Fruit fly (Drosophila melanogaster) whole organism, wandering third instar larva: ENCODE measurements around the gene CG10663.
A peak's percentile ranks its signal among the peaks of the same experiment; 100 is the strongest.

Experiments used
- CG32264 ChIP-seq: fragments of 200-800 bp; sonication (Bioruptor generic); optimal IDR thresholded peaks from 2 replicates; lab custom pipeline; 2016; ENCODE audit warnings: missing biosample characterization, missing genetic modification characterization
- CrebA ChIP-seq: fragments of 200-800 bp; sonication (Bioruptor generic); optimal IDR thresholded peaks from 2 replicates; lab custom pipeline; 2016; ENCODE audit warnings: missing biosample characterization, mild to moderate bottlenecking, missing genetic modification characterization, borderline replicate concordance
- Dfd ChIP-seq: fragments of >200 bp; optimal IDR thresholded peaks from 2 replicates; lab custom pipeline; 2017; ENCODE audit warnings: missing biosample characterization, missing genetic modification characterization
- Dif ChIP-seq: fragments of 200-275, 200-300 bp; sonication (Bioruptor generic); optimal IDR thresholded peaks from 2 replicates; lab custom pipeline; 2018; ENCODE audit warnings: missing biosample characterization, missing genetic modification characterization; ENCODE audit not compliant: partially characterized antibody
- GATAd ChIP-seq: sonication (Bioruptor generic); optimal IDR thresholded peaks from 2 replicates; lab custom pipeline; 2016; ENCODE audit warnings: missing biosample characterization, missing genetic modification characterization
- HLH106 ChIP-seq: fragments of 200-800 bp; optimal IDR thresholded peaks from 3 replicates; lab custom pipeline; 2019; ENCODE audit warnings: missing biosample characterization, mild to moderate bottlenecking, missing genetic modification characterization, moderate library complexity
- Hnf4 ChIP-seq: fragments of 200-800 bp; sonication (Bioruptor generic); optimal IDR thresholded peaks from 2 replicates; lab custom pipeline; 2016; ENCODE audit warnings: missing biosample characterization, mild to moderate bottlenecking, missing genetic modification characterization
- Hr78 ChIP-seq: fragments of >200 bp; optimal IDR thresholded peaks from 2 replicates; lab custom pipeline; 2017; ENCODE audit warnings: missing biosample characterization, missing genetic modification characterization
- Hr83 ChIP-seq: fragments of 200-300 bp; sonication (Bioruptor generic); optimal IDR thresholded peaks from 2 replicates; lab custom pipeline; 2016; ENCODE audit warnings: missing biosample characterization, mild to moderate bottlenecking, missing genetic modification characterization, moderate library complexity; ENCODE audit not compliant: poor library complexity, severe bottlenecking
- Jra ChIP-seq: sonication (Bioruptor generic); optimal IDR thresholded peaks from 2 replicates; lab custom pipeline; 2016; ENCODE audit warnings: missing biosample characterization, missing genetic modification characterization
- Mio ChIP-seq: sonication (Bioruptor generic); optimal IDR thresholded peaks from 2 replicates; lab custom pipeline; 2016; ENCODE audit warnings: missing biosample characterization, missing genetic modification characterization
- Myc ChIP-seq: fragments of >200 bp; optimal IDR thresholded peaks from 2 replicates; lab custom pipeline; 2017
- N ChIP-seq: fragments of >200 bp; optimal IDR thresholded peaks from 2 replicates; lab custom pipeline; 2018; ENCODE audit warnings: missing biosample characterization, missing external identifiers, missing genetic modification characterization
- OdsH ChIP-seq: fragments of 200-800 bp; sonication (Bioruptor generic); optimal IDR thresholded peaks from 2 replicates; lab custom pipeline; 2016; ENCODE audit warnings: missing biosample characterization, mild to moderate bottlenecking, missing genetic modification characterization
- Rel ChIP-seq, 2 experiments: fragments of 200-800 bp; sonication (Bioruptor generic) in 1 of 2; optimal IDR thresholded peaks; 2 replicates in 1 of 2; 3 replicates in 1 of 2; lab custom pipeline; 2016 to 2019; ENCODE audit warnings: mild to moderate bottlenecking in 2 of 2, missing biosample characterization in 2 of 2, missing genetic modification characterization in 2 of 2, moderate library complexity in 1 of 2
- Sp1 ChIP-seq: fragments of 200-800 bp; sonication (Bioruptor generic); optimal IDR thresholded peaks from 3 replicates; lab custom pipeline; 2019; ENCODE audit warnings: missing biosample characterization, mild to moderate bottlenecking, missing genetic modification characterization, moderate library complexity
- Vsx2 ChIP-seq: fragments of 200-300, 225-300 bp; sonication (Bioruptor generic); optimal IDR thresholded peaks from 2 replicates; lab custom pipeline; 2018; ENCODE audit warnings: missing biosample characterization, missing genetic modification characterization; ENCODE audit not compliant: partially characterized antibody
- br ChIP-seq: fragments of 200-800 bp; sonication (Bioruptor generic); optimal IDR thresholded peaks from 2 replicates; lab custom pipeline; 2016; ENCODE audit warnings: missing biosample characterization, missing genetic modification characterization
- brk ChIP-seq: fragments of 200-800 bp; sonication (Bioruptor generic); optimal IDR thresholded peaks from 2 replicates; lab custom pipeline; 2016; ENCODE audit warnings: missing biosample characterization, mild to moderate bottlenecking, missing genetic modification characterization
- dl ChIP-seq, 2 experiments: fragments of 175-275, 200-275 bp in 1 of 2; fragments of 200-275 bp in 1 of 2; sonication (Bioruptor generic); optimal IDR thresholded peaks; lab custom pipeline; 2018; ENCODE audit warnings: mild to moderate bottlenecking in 2 of 2, missing biosample characterization in 2 of 2, missing genetic modification characterization in 2 of 2, moderate library complexity in 2 of 2; ENCODE audit not compliant: partially characterized antibody in 2 of 2, insufficient read depth in 1 of 2
- dmrt93B ChIP-seq: fragments of 200-800 bp; sonication (Bioruptor generic); optimal IDR thresholded peaks from 2 replicates; lab custom pipeline; 2018; ENCODE audit warnings: missing biosample characterization, mild to moderate bottlenecking, missing genetic modification characterization
- dsf ChIP-seq: sonication (Bioruptor generic); optimal IDR thresholded peaks from 2 replicates; lab custom pipeline; 2016; ENCODE audit warnings: missing biosample characterization, missing genetic modification characterization, borderline replicate concordance
- ey ChIP-seq: fragments of 200-800 bp; sonication (Bioruptor generic); optimal IDR thresholded peaks from 2 replicates; lab custom pipeline; 2016; ENCODE audit warnings: missing biosample characterization, missing genetic modification characterization
- foxo ChIP-seq, 2 experiments: fragments of 200-800 bp; sonication (Bioruptor generic); optimal IDR thresholded peaks; 2 replicates in 1 of 2; 3 replicates in 1 of 2; lab custom pipeline; 2016 to 2017; ENCODE audit warnings: missing biosample characterization in 2 of 2, missing genetic modification characterization in 2 of 2
- fru ChIP-seq: fragments of 200-800 bp; sonication (Bioruptor generic); optimal IDR thresholded peaks from 3 replicates; lab custom pipeline; 2016; ENCODE audit warnings: missing biosample characterization, mild to moderate bottlenecking, missing genetic modification characterization
- h ChIP-seq: fragments of 200-800 bp; sonication (Bioruptor generic); optimal IDR thresholded peaks from 3 replicates; lab custom pipeline; 2016; ENCODE audit warnings: missing biosample characterization, mild to moderate bottlenecking, missing genetic modification characterization
- jim ChIP-seq: fragments of 175-275, 200-325 bp; sonication (Bioruptor generic); optimal IDR thresholded peaks from 2 replicates; lab custom pipeline; 2016; ENCODE audit warnings: missing biosample characterization, mild to moderate bottlenecking, missing genetic modification characterization
- lola ChIP-seq: fragments of >200 bp; optimal IDR thresholded peaks from 2 replicates; lab custom pipeline; 2017; ENCODE audit warnings: missing biosample characterization, missing genetic modification characterization
- pan ChIP-seq: fragments of >200 bp; optimal IDR thresholded peaks from 2 replicates; lab custom pipeline; 2017
- psq ChIP-seq: fragments of 200-800 bp; sonication (Bioruptor generic); optimal IDR thresholded peaks from 3 replicates; lab custom pipeline; 2017; ENCODE audit warnings: missing biosample characterization, mild to moderate bottlenecking, missing genetic modification characterization, moderate library complexity
- rgr ChIP-seq: fragments of 200-800 bp; sonication (Bioruptor generic); optimal IDR thresholded peaks from 3 replicates; lab custom pipeline; 2016; ENCODE audit warnings: missing biosample characterization, mild to moderate bottlenecking, missing genetic modification characterization
- sage ChIP-seq: fragments of 200-800 bp; sonication (Bioruptor generic); optimal IDR thresholded peaks from 2 replicates; lab custom pipeline; 2016; ENCODE audit warnings: missing biosample characterization, mild to moderate bottlenecking, missing genetic modification characterization
- sv ChIP-seq: fragments of 200-800 bp; sonication (Bioruptor generic); optimal IDR thresholded peaks from 3 replicates; lab custom pipeline; 2016; ENCODE audit warnings: missing biosample characterization, missing genetic modification characterization
- tai ChIP-seq: sonication (Bioruptor generic); optimal IDR thresholded peaks from 2 replicates; lab custom pipeline; 2016; ENCODE audit warnings: missing biosample characterization, missing genetic modification characterization
- woc ChIP-seq: sonication (Bioruptor generic); optimal IDR thresholded peaks from 2 replicates; lab custom pipeline; 2016; ENCODE audit warnings: missing biosample characterization, mild to moderate bottlenecking, missing genetic modification characterization

Gene CG10663

dm6 chr3L:12519315-12519714 lies 34.5 kb upstream of the CG10663 start:
- TF ChIP-seq Hr78 = no peak
- TF ChIP-seq sage (GFP tag; lab: Kevin White, UChicago) = no peak
- no peak for TF ChIP-seq fru (GFP tag; lab: Kevin White, UChicago)
- TF ChIP-seq Dif (GFP tag; lab: Kevin White, UChicago) = peak; percentile 8
- TF ChIP-seq brk = no peak
- no peak for TF ChIP-seq woc
- no peak for TF ChIP-seq CrebA (GFP tag; lab: Kevin White, UChicago)
- TF ChIP-seq N = no peak
- no peak for TF ChIP-seq Jra (GFP tag; lab: Kevin White, UChicago)
- no peak for TF ChIP-seq GATAd
- TF ChIP-seq CG32264 (GFP tag; lab: Kevin White, UChicago) = no peak
- no peak for TF ChIP-seq Rel (GFP tag; optimal IDR thresholded peaks at IDR 0.05; lab: Kevin White, UChicago)
- TF ChIP-seq Rel (tag; optimal IDR thresholded peaks at IDR 0.05; lab: Kevin White, UChicago) = peak; percentile 38
- no peak for TF ChIP-seq sv (GFP tag; lab: Kevin White, UChicago)
- TF ChIP-seq Dfd (GFP tag; lab: Kevin White, UChicago) = no peak
- TF ChIP-seq foxo (GFP tag; optimal IDR thresholded peaks at IDR 0.05; lab: Kevin White, UChicago) = no peak
- peak; percentile 25 for TF ChIP-seq h

- TF ChIP-seq Sp1 (GFP tag; lab: Kevin White, UChicago) = no peak
- TF ChIP-seq Dfd (GFP tag; lab: Kevin White, UChicago) = peak; percentile 92
- TF ChIP-seq, all 38 proteins: peak for 1
Observed at dm6 chr3L:12517443-12518209, 32.8 kb upstream of the CG10663 start.

dm6 chr3L:12515691-12516455 lies 31.0 kb upstream of the CG10663 start:
- peak; percentile 24 for TF ChIP-seq OdsH (GFP tag; lab: Kevin White, UChicago)
- peak; percentile 32 for TF ChIP-seq Sp1 (GFP tag; lab: Kevin White, UChicago)
- no peak for TF ChIP-seq CG32264 (GFP tag; lab: Kevin White, UChicago)
- no peak for TF ChIP-seq Mio (GFP tag; lab: Kevin White, UChicago)
- peak; percentile 30 for TF ChIP-seq Dif (GFP tag; lab: Kevin White, UChicago)
- TF ChIP-seq h = no peak
- TF ChIP-seq psq (GFP tag; lab: Kevin White, UChicago) = peak; percentile 3
- peak; percentile 96 for TF ChIP-seq fru (GFP tag; lab: Kevin White, UChicago)
- peak in 1 of 2 experiments; percentile 1 for TF ChIP-seq dl (GFP tag; optimal IDR thresholded peaks at IDR 0.05; lab: Kevin White, UChicago; ENCODE audit: insufficient read depth in 1 of 2, partially characterized antibody in 2 of 2)

- TF ChIP-seq Dfd (GFP tag; lab: Kevin White, UChicago) = no peak
- no peak for TF ChIP-seq Hr78
- peak; percentile 79 for TF ChIP-seq psq (GFP tag; lab: Kevin White, UChicago)
- peak; percentile 72 for TF ChIP-seq Hr83 (GFP tag; lab: Kevin White, UChicago)
- TF ChIP-seq CrebA (GFP tag; lab: Kevin White, UChicago) = no peak
- TF ChIP-seq woc = peak; percentile 58
- peak; percentile 91 for TF ChIP-seq Jra (GFP tag; lab: Kevin White, UChicago)
- peak; percentile 94 for TF ChIP-seq Hnf4 (GFP tag; lab: Kevin White, UChicago)
- peak; percentile 80 for TF ChIP-seq Myc
- peak; percentile 90 for TF ChIP-seq fru (GFP tag; lab: Kevin White, UChicago)
- TF ChIP-seq dmrt93B = peak; percentile 77
- peak; percentile 83 for TF ChIP-seq OdsH (GFP tag; lab: Kevin White, UChicago)
- no peak for TF ChIP-seq pan
- TF ChIP-seq brk = no peak
- TF ChIP-seq ey (GFP tag; lab: Kevin White, UChicago) = peak; percentile 90
- TF ChIP-seq h = peak; percentile 93
- TF ChIP-seq dsf (GFP tag; lab: Kevin White, UChicago) = peak; percentile 68
- peak; percentile 23 for TF ChIP-seq Rel (GFP tag; optimal IDR thresholded peaks at IDR 0.05; lab: Kevin White, UChicago)
- TF ChIP-seq Rel (tag; optimal IDR thresholded peaks at IDR 0.05; lab: Kevin White, UChicago) = peak; percentile 50
- TF ChIP-seq br (GFP tag; lab: Kevin White, UChicago) = peak; percentile 94
- TF ChIP-seq Vsx2 (GFP tag; lab: Kevin White, UChicago) = no peak
- peak; percentile 85 for TF ChIP-seq HLH106 (tag; lab: Kevin White, UChicago)
- TF ChIP-seq dl (GFP tag; optimal IDR thresholded peaks at IDR 0.05; lab: Kevin White, UChicago; ENCODE audit: insufficient read depth in 1 of 2, partially characterized antibody in 2 of 2) = no peak
- TF ChIP-seq sage (GFP tag; lab: Kevin White, UChicago) = no peak
- TF ChIP-seq GATAd = peak; percentile 74
- TF ChIP-seq CG32264 (GFP tag; lab: Kevin White, UChicago) = peak; percentile 77
- no peak for TF ChIP-seq tai (GFP tag; lab: Kevin White, UChicago)
- no peak for TF ChIP-seq lola (GFP tag; lab: Kevin White, UChicago)
- TF ChIP-seq sv (GFP tag; lab: Kevin White, UChicago) = peak; percentile 93
- TF ChIP-seq N = no peak
- TF ChIP-seq Mio (GFP tag; lab: Kevin White, UChicago) = no peak
- peak; percentile 80 for TF ChIP-seq Sp1 (GFP tag; lab: Kevin White, UChicago)
- peak; percentile 5 to 93 for TF ChIP-seq foxo (GFP tag; optimal IDR thresholded peaks at IDR 0.05; lab: Kevin White, UChicago)
- no peak for TF ChIP-seq Dif (GFP tag; lab: Kevin White, UChicago)
- peak; percentile 30 for TF ChIP-seq jim (GFP tag; lab: Kevin White, UChicago)
- peak; percentile 90 for TF ChIP-seq rgr (GFP tag; lab: Kevin White, UChicago)
Observed at dm6 chr3L:12514762-12515215, 30.0 kb upstream of the CG10663 start, which contains the start of the genes sti and tral. TSS of gene sti (minus strand) at chr3L:12514815. TSS of gene tral (plus strand) at chr3L:12515059.
